Fruit fly (Drosophila melanogaster) whole organism, embryonic: ENCODE measurements around the gene Osi10b.
A peak's percentile ranks its signal among the peaks of the same experiment; 100 is the strongest.

Source experiments
- CG1233 ChIP-seq: fragments of 200-800 bp; sonication (Bioruptor generic); optimal IDR thresholded peaks from 4 replicates; lab custom pipeline; 2018; ENCODE audit warnings: missing biosample characterization, mild to moderate bottlenecking, missing genetic modification characterization
- CG6175 ChIP-seq: fragments of 200-800 bp; sonication (Bioruptor generic); IDR thresholded peaks from 3 replicates; pipeline ENCODE4 v1.3.6; 2022; ENCODE audit warnings: missing biosample characterization, missing genetic modification characterization
- CG6813 ChIP-seq: fragments of 200-800 bp; sonication (Bioruptor generic); optimal IDR thresholded peaks from 2 replicates; lab custom pipeline; 2017; ENCODE audit warnings: missing biosample characterization, missing genetic modification characterization, mild to moderate bottlenecking, moderate library complexity, missing genetic modification reagents
- CG8089 ChIP-seq: fragments of 200-800 bp; sonication (Bioruptor generic); optimal IDR thresholded peaks from 3 replicates; lab custom pipeline; 2016; ENCODE audit warnings: missing biosample characterization, missing genetic modification characterization
- Hr51 ChIP-seq, 2 experiments: fragments of 200-800 bp; sonication (Bioruptor generic); optimal IDR thresholded peaks; 2 replicates in 1 of 2; 3 replicates in 1 of 2; lab custom pipeline; 2016 to 2018; ENCODE audit warnings: missing biosample characterization in 2 of 2, missing genetic modification characterization in 2 of 2, mild to moderate bottlenecking in 1 of 2, moderate library complexity in 1 of 2
- cato ChIP-seq: fragments of 200-800 bp; sonication (Bioruptor generic); optimal IDR thresholded peaks from 2 replicates; lab custom pipeline; 2016; ENCODE audit warnings: missing biosample characterization, missing genetic modification characterization, borderline replicate concordance
- hth ChIP-seq: fragments of >200 bp; optimal IDR thresholded peaks from 2 replicates; lab custom pipeline; 2017; ENCODE audit warnings: inconsistent platforms
- ken ChIP-seq: fragments of 200-800 bp; sonication (Bioruptor generic); IDR thresholded peaks from 3 replicates; pipeline ENCODE4 v1.3.6; 2022; ENCODE audit warnings: missing biosample characterization, missing genetic modification characterization
- prd ChIP-seq, 3 experiments: fragments of >200 bp in 2 of 3; fragments of 200-800 bp in 1 of 3; sonication (Bioruptor generic) in 1 of 3; optimal IDR thresholded peaks in 2 of 3; IDR thresholded peaks in 1 of 3; 2 replicates in 2 of 3; 3 replicates in 1 of 3; pipeline versions ENCODE4 v1.3.6 to Lab custom; 2017 to 2022; ENCODE audit warnings: missing biosample characterization in 1 of 3, missing genetic modification characterization in 1 of 3
- row ChIP-seq: fragments of 200-800 bp; sonication (Bioruptor generic); IDR thresholded peaks from 3 replicates; pipeline ENCODE4 v1.3.6; 2022; ENCODE audit warnings: missing biosample characterization, missing genetic modification characterization
- so ChIP-seq: fragments of 200-800 bp; sonication (Bioruptor generic); IDR thresholded peaks from 3 replicates; pipeline ENCODE4 v1.3.6; 2022; ENCODE audit warnings: missing biosample characterization, missing genetic modification characterization

DNA sequence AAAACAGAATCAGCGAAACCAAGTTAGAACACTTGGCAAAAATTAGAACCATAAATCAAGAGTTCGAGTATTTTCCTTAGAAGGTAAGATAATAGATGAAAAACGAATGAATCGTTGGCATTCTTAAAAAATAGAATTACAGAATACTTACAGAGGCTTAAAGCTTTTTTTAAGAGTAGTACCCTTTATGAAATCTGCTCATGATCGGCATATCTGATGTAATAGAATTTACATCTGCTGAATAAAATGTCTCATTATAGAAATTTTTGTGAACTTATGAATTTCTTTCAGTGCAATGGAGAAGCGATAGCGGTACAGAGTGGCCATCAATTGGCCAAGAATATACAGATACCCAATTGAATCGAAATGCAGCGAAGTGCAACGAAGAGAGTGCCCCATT, 25.4 kb downstream of the Osi10b start, which contains the start of gene Osi13:
- no peak for TF ChIP-seq cato (GFP tag; lab: Kevin White, UChicago)
- no peak for TF ChIP-seq ken (GFP tag; lab: Robert Waterston, UW)
- TF ChIP-seq CG8089 (GFP tag; lab: Kevin White, UChicago), result no peak
- no peak for TF ChIP-seq Hr51 (GFP tag; optimal IDR thresholded peaks at IDR 0.05; lab: Kevin White, UChicago)
- TF ChIP-seq CG6175, result no peak
- no peak for TF ChIP-seq row (GFP tag; lab: Robert Waterston, UW)
- no peak for TF ChIP-seq hth (lab: Kevin White, UChicago)
- TF ChIP-seq so (GFP tag; lab: Robert Waterston, UW), result no peak
- TF ChIP-seq prd (optimal IDR thresholded peaks at IDR 0.05; lab: Kevin White, UChicago), result peak in 1 of 2 experiments; percentile 3
- no peak for TF ChIP-seq prd (GFP tag; IDR thresholded peaks at IDR 0.05; lab: Robert Waterston, UW)
- no peak for TF ChIP-seq CG1233 (GFP tag; lab: Kevin White, UChicago)
- TF ChIP-seq CG6813, result no peak
